Fruit fly (Drosophila melanogaster) whole organism, adult: ENCODE data around the gene me31B.
A peak's percentile ranks its signal among the peaks of the same experiment; 100 is the strongest.

ENCODE experiments used
- CG11617 ChIP-seq: fragments of 200-800 bp; sonication (Bioruptor generic); optimal IDR thresholded peaks from 2 replicates; lab custom pipeline; 2017; ENCODE audit warnings: mild to moderate bottlenecking, missing biosample characterization, missing genetic modification reagents, missing genetic modification characterization
- CG12768 ChIP-seq: fragments of 200-800 bp; sonication (Bioruptor generic); optimal IDR thresholded peaks from 2 replicates; lab custom pipeline; 2017; ENCODE audit warnings: missing biosample characterization, missing genetic modification characterization, mild to moderate bottlenecking, moderate library complexity, missing genetic modification reagents
- CG14711 ChIP-seq: fragments of 200-800 bp; sonication (Bioruptor generic); optimal IDR thresholded peaks from 2 replicates; lab custom pipeline; 2018; ENCODE audit warnings: missing biosample characterization, mild to moderate bottlenecking, missing genetic modification characterization, moderate library complexity
- CG1620 ChIP-seq: fragments of 200-800 bp; sonication (Bioruptor generic); optimal IDR thresholded peaks from 2 replicates; lab custom pipeline; 2016; ENCODE audit warnings: missing biosample characterization, missing genetic modification characterization
- CG33017 ChIP-seq: fragments of 200-800 bp; sonication (Bioruptor generic); optimal IDR thresholded peaks from 2 replicates; lab custom pipeline; 2018; ENCODE audit warnings: missing biosample characterization, mild to moderate bottlenecking, missing genetic modification characterization, moderate library complexity
- CG5204 ChIP-seq: fragments of 200-800 bp; sonication (Bioruptor generic); optimal IDR thresholded peaks from 2 replicates; lab custom pipeline; 2016; ENCODE audit warnings: missing biosample characterization, missing genetic modification characterization
- CG7045 ChIP-seq: fragments of 200-800 bp; sonication (Bioruptor generic); optimal IDR thresholded peaks from 2 replicates; lab custom pipeline; 2017; ENCODE audit warnings: missing biosample characterization, mild to moderate bottlenecking, missing genetic modification characterization
- CG7101 ChIP-seq: fragments of 200-800 bp; sonication (Bioruptor generic); optimal IDR thresholded peaks from 2 replicates; lab custom pipeline; 2018; ENCODE audit warnings: missing biosample characterization, mild to moderate bottlenecking, missing genetic modification characterization, moderate library complexity
- Clk ChIP-seq: fragments of 200-800 bp; sonication (Bioruptor generic); optimal IDR thresholded peaks from 2 replicates; lab custom pipeline; 2017; ENCODE audit warnings: missing biosample characterization, missing genetic modification characterization
- Crg-1 ChIP-seq: fragments of 200-800 bp; sonication (Bioruptor generic); optimal IDR thresholded peaks from 2 replicates; lab custom pipeline; 2016; ENCODE audit warnings: missing biosample characterization, missing genetic modification characterization
- Hr96 ChIP-seq: fragments of 200-800 bp; sonication (Bioruptor generic); optimal IDR thresholded peaks from 2 replicates; lab custom pipeline; 2016; ENCODE audit warnings: missing biosample characterization, missing genetic modification characterization
- Mnt ChIP-seq: fragments of 200-800 bp; sonication (Bioruptor generic); optimal IDR thresholded peaks from 2 replicates; lab custom pipeline; 2016; ENCODE audit warnings: missing biosample characterization, mild to moderate bottlenecking, missing genetic modification characterization
- bab1 ChIP-seq: fragments of 200-800 bp; sonication (Bioruptor generic); optimal IDR thresholded peaks from 3 replicates; lab custom pipeline; 2019; ENCODE audit warnings: missing biosample characterization, mild to moderate bottlenecking, missing genetic modification characterization, moderate library complexity
- cic ChIP-seq: fragments of 200-800 bp; sonication (Bioruptor generic); optimal IDR thresholded peaks from 2 replicates; lab custom pipeline; 2017; ENCODE audit warnings: missing biosample characterization, mild to moderate bottlenecking, missing genetic modification characterization, moderate library complexity
- cnc ChIP-seq, 2 experiments: fragments of >200 bp; optimal IDR thresholded peaks; 2 replicates each; lab custom pipeline; 2017
- kay ChIP-seq: fragments of 200-800 bp; sonication (Bioruptor generic); peaks from one replicate; lab custom pipeline; 2016; ENCODE audit warnings: missing biosample characterization, missing genetic modification characterization, borderline replicate concordance
- ovo ChIP-seq: fragments of 200-800 bp; sonication (Bioruptor generic); optimal IDR thresholded peaks from 2 replicates; lab custom pipeline; 2016; ENCODE audit warnings: missing biosample characterization, missing genetic modification characterization
- pad ChIP-seq: fragments of 200-800 bp; sonication (Bioruptor generic); optimal IDR thresholded peaks from 3 replicates; lab custom pipeline; 2017; ENCODE audit warnings: missing biosample characterization, missing genetic modification characterization, mild to moderate bottlenecking, moderate library complexity, missing genetic modification reagents
- tj ChIP-seq: fragments of 200-800 bp; sonication (Bioruptor generic); optimal IDR thresholded peaks from 3 replicates; lab custom pipeline; 2017; ENCODE audit warnings: missing biosample characterization, mild to moderate bottlenecking, missing genetic modification characterization, moderate library complexity
- toe ChIP-seq: fragments of 200-800 bp; sonication (Bioruptor generic); optimal IDR thresholded peaks from 2 replicates; lab custom pipeline; 2016; ENCODE audit warnings: missing biosample characterization, missing genetic modification characterization

The me31B gene

dm6 chr2L:10278658-10279057 lies 39.5 kb downstream of the me31B start, which contains the start of gene Utx:
Gene Utx, minus strand, starts transcription at chr2L:10278811.
- TF ChIP-seq Mnt (GFP tag; lab: Kevin White, UChicago) (peak; percentile 5), tj (GFP tag; lab: Kevin White, UChicago) (no peak), Crg-1 (GFP tag; lab: Kevin White, UChicago) (no peak), CG1620 (peak; percentile 24), CG7101 (no peak), pad (GFP tag; lab: Kevin White, UChicago) (no peak)

- TF ChIP-seq bab1 (GFP tag; lab: Kevin White, UChicago), result no peak
- no peak for TF ChIP-seq ovo (GFP tag; lab: Kevin White, UChicago)
- no peak for TF ChIP-seq Hr96 (GFP tag; lab: Kevin White, UChicago)
- TF ChIP-seq CG11617 (GFP tag; lab: Kevin White, UChicago), result no peak
- TF ChIP-seq Crg-1 (GFP tag; lab: Kevin White, UChicago), result no peak
- TF ChIP-seq CG5204 (GFP tag; lab: Kevin White, UChicago), result no peak
- TF ChIP-seq cnc (optimal IDR thresholded peaks at IDR 0.05; lab: Kevin White, UChicago), result no peak
- no peak for TF ChIP-seq pad (GFP tag; lab: Kevin White, UChicago)
- TF ChIP-seq CG1620, result no peak
- TF ChIP-seq toe, result no peak
- TF ChIP-seq Mnt (GFP tag; lab: Kevin White, UChicago), result no peak
- no peak for TF ChIP-seq kay (GFP tag; lab: Kevin White, UChicago)
- TF ChIP-seq CG14711 (tag; lab: Kevin White, UChicago), result no peak
- no peak for TF ChIP-seq CG7101
- TF ChIP-seq cic (GFP tag; lab: Kevin White, UChicago), result no peak
- no peak for TF ChIP-seq CG12768 (GFP tag; lab: Kevin White, UChicago)
- TF ChIP-seq CG33017, result no peak
- TF ChIP-seq CG7045 (GFP tag; lab: Kevin White, UChicago), result no peak
- TF ChIP-seq Clk, result no peak
- no peak for TF ChIP-seq tj (GFP tag; lab: Kevin White, UChicago)
Measured at dm6 chr2L:10280772-10281171, 41.6 kb downstream of the me31B start, which contains the start of gene CG34043. Gene CG34043, minus strand, starts transcription at chr2L:10280872.

dm6 chr2L:10291276-10291675 lies 52.1 kb downstream of the me31B start:
- peak; percentile 61 for TF ChIP-seq kay (GFP tag; lab: Kevin White, UChicago)
- TF ChIP-seq CG12768 (GFP tag; lab: Kevin White, UChicago), result no peak
